Worm (Caenorhabditis elegans): Measurements from ENCODE around the gene Y59A8B.24.

Gene Y59A8B.24

ce11 chrV:17966747-17967146, 15.0 kb downstream of the Y59A8B.24 start, which contains the start of gene gck-3 (continued):
- no peak for TF ChIP-seq zfp-2 (tag; optimal IDR thresholded peaks at IDR 0.05)

ce11 chrV:17978207-17978606, 26.5 kb downstream of the Y59A8B.24 start:
- TF ChIP-seq dve-1 (tag; optimal IDR thresholded peaks at IDR 0.05; ENCODE audit: insufficient read depth) (peak; percentile 35), nhr-77 (tag; optimal IDR thresholded peaks at IDR 0.05) (peak; percentile 18), hlh-30 (tag; optimal IDR thresholded peaks at IDR 0.05; ENCODE audit: insufficient read depth) (peak; percentile 24), tra-1 (GFP tag; IDR thresholded peaks at IDR 0.05) (peak; percentile 35; the same call in 1 of the 2 replicates), mes-2 (tag; optimal IDR thresholded peaks at IDR 0.05; ENCODE audit: poor library complexity, severe bottlenecking) (no peak), php-3 (GFP tag; IDR thresholded peaks at IDR 0.05) (peak; percentile 41; the same call in 1 of the 2 replicates), dmd-6 (GFP tag; IDR thresholded peaks at IDR 0.05) (peak; percentile 77), pqm-1 (tag; optimal IDR thresholded peaks at IDR 0.05) (peak; percentile 64), daf-16 (GFP tag; optimal IDR thresholded peaks at IDR 0.05) (no peak), daf-16 (tag; optimal IDR thresholded peaks at IDR 0.05) (peak; percentile 75), vab-7 (GFP tag; IDR thresholded peaks at IDR 0.05) (no peak), nhr-28 (tag; optimal IDR thresholded peaks at IDR 0.05) (peak; percentile 50), hlh-11 (tag; optimal IDR thresholded peaks at IDR 0.05) (peak; percentile 62), saeg-2 (GFP tag; IDR thresholded peaks at IDR 0.05) (no peak), T20F7.1 (GFP tag; optimal IDR thresholded peaks at IDR 0.05) (peak; percentile 12), F49E8.2 (tag; optimal IDR thresholded peaks at IDR 0.05; ENCODE audit: borderline replicate concordance) (no peak)

DNA sequence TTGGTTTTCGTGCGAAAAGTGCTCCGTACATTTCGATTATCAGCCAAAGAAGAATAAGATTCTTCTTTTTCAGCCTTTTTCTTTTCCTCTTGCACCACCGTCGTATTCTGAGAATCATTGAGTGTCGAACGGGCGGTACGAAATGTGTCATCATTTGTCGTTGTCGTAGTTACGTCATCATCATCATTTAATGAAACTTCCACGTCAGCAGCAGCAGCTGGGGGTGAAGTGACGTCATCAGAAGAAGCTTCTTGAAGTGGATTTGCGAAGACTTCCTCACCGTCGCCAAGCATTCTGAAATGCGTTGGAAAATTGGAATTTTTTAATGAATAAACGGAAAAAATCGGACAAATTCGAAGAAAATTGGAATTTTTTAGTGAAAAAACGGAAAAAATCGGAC, 28.0 kb downstream of the Y59A8B.24 start, which contains the start of gene snx-6:
snx-6 (minus strand) TSS at position 294 of the 400 bp plus-strand sequence.
- TF ChIP-seq aha-1 (tag) (peak; percentile 36), nhr-237 (tag; optimal IDR thresholded peaks at IDR 0.05) (no peak)

- TF ChIP-seq ZK546.5 (tag; optimal IDR thresholded peaks at IDR 0.05) = no peak
- TF ChIP-seq arid-1 (GFP tag; conservative IDR thresholded peaks at IDR 0.05) = no peak
- peak; percentile 61 for TF ChIP-seq mes-2 (tag; optimal IDR thresholded peaks at IDR 0.05; ENCODE audit: poor library complexity, severe bottlenecking)
- no peak for TF ChIP-seq egl-43 (GFP tag; IDR thresholded peaks at IDR 0.05)
- TF ChIP-seq madf-9 (GFP tag; conservative IDR thresholded peaks at IDR 0.05) = 0 out of 2 replicates have a peak, but pooled peaks have one; percentile 33
- no peak for TF ChIP-seq saeg-2 (GFP tag; IDR thresholded peaks at IDR 0.05)
- TF ChIP-seq madf-5 (GFP tag; IDR thresholded peaks at IDR 0.05) = no peak
- TF ChIP-seq T20F7.1 (GFP tag; optimal IDR thresholded peaks at IDR 0.05) = no peak
- TF ChIP-seq hlh-30 (tag; optimal IDR thresholded peaks at IDR 0.05; ENCODE audit: insufficient read depth) = no peak
- TF ChIP-seq Y48G9A.11 (GFP tag; IDR thresholded peaks at IDR 0.05) = peak; percentile 24; the same call in 1 of the 2 replicates
- no peak for TF ChIP-seq F37D6.2 (tag; optimal IDR thresholded peaks at IDR 0.05)
- TF ChIP-seq set-16 (GFP tag; IDR thresholded peaks at IDR 0.05) = no peak
- no peak for TF ChIP-seq nhr-77 (tag; optimal IDR thresholded peaks at IDR 0.05)
- TF ChIP-seq mxl-3 (GFP tag; optimal IDR thresholded peaks at IDR 0.05) = no peak
- TF ChIP-seq hlh-11 (tag; optimal IDR thresholded peaks at IDR 0.05) = peak; percentile 26
- peak; percentile 36 for TF ChIP-seq lin-13 (GFP tag; optimal IDR thresholded peaks at IDR 0.05)
- TF ChIP-seq ces-1 (GFP tag; optimal IDR thresholded peaks at IDR 0.05) = no peak
- TF ChIP-seq rbr-2 (tag; optimal IDR thresholded peaks at IDR 0.05) = peak; percentile 5
- no peak for TF ChIP-seq ceh-44 (GFP tag; IDR thresholded peaks at IDR 0.05)
- TF ChIP-seq lin-38 (GFP tag; IDR thresholded peaks at IDR 0.05) = peak; percentile 46; the same call in 1 of the 2 replicates
- peak; percentile 39 for TF ChIP-seq dpl-1 (GFP tag; optimal IDR thresholded peaks at IDR 0.05)
- no peak for TF ChIP-seq spr-3 (GFP tag; optimal IDR thresholded peaks at IDR 0.05)
- TF ChIP-seq mep-1 (tag; optimal IDR thresholded peaks at IDR 0.05) = peak; percentile 16
- TF ChIP-seq mdt-29 (GFP tag; IDR thresholded peaks at IDR 0.05) = no peak
- 0 out of 2 replicates have a peak, but pooled peaks have one; percentile 45 for TF ChIP-seq hmg-1.1 (GFP tag; IDR thresholded peaks at IDR 0.05)
- TF ChIP-seq tag-97 (GFP tag; IDR thresholded peaks at IDR 0.05) = no peak
- no peak for TF ChIP-seq mdl-1 (tag; optimal IDR thresholded peaks at IDR 0.05)
- no peak for TF ChIP-seq ceh-28 (tag; optimal IDR thresholded peaks at IDR 0.05)
- peak; percentile 31 for TF ChIP-seq nhr-6 (tag; optimal IDR thresholded peaks at IDR 0.05)
- no peak for TF ChIP-seq pqm-1 (tag; optimal IDR thresholded peaks at IDR 0.05)
- TF ChIP-seq lin-39 (tag; optimal IDR thresholded peaks at IDR 0.05) = no peak
- peak in 1 of 2 experiments; percentile 85 for TF ChIP-seq unc-62 (GFP tag; optimal IDR thresholded peaks at IDR 0.05 in 1 of 2)
- TF ChIP-seq unc-62 (tag; optimal IDR thresholded peaks at IDR 0.05) = no peak
Observed at ce11 chrV:17981732-17982131, 30.0 kb downstream of the Y59A8B.24 start.
